Worm (Caenorhabditis elegans): Measurements from ENCODE around the gene alh-13.

- TF ChIP-seq skn-1 (tag; optimal IDR thresholded peaks at IDR 0.05) (no peak), eor-1 (tag; optimal IDR thresholded peaks at IDR 0.05) (no peak), nhr-11 (tag; optimal IDR thresholded peaks at IDR 0.05) (no peak), nhr-28 (tag; optimal IDR thresholded peaks at IDR 0.05) (no peak), R02D3.7 (tag; optimal IDR thresholded peaks at IDR 0.05) (no peak), elt-3 (tag; optimal IDR thresholded peaks at IDR 0.05) (no peak)
Measured at ce11 chrX:12738454-12738853, 43.7 kb upstream of the alh-13 start, which contains the start of gene pgp-13.
